Worm (Caenorhabditis elegans) whole organism, L4/young adult: ENCODE measurements around the gene T01H3.2.

ENCODE experiments used
- W03F9.2 ChIP-seq: fragments of 150-350 bp; optimal IDR thresholded peaks from 2 replicates; lab custom pipeline; 2014; ENCODE audit warnings: missing biosample characterization, missing genetic modification characterization
- dao-5 ChIP-seq: sonication (generic microtip); optimal IDR thresholded peaks from 2 replicates; lab custom pipeline; 2016; ENCODE audit warnings: missing genotype, missing genetic modification characterization, moderate library complexity, missing compliant biosample characterization
- him-1 ChIP-seq: sonication (generic microtip); optimal IDR thresholded peaks from 2 replicates; lab custom pipeline; 2016; ENCODE audit warnings: missing genotype, missing genetic modification reagents, missing genetic modification characterization, missing compliant biosample characterization

DNA sequence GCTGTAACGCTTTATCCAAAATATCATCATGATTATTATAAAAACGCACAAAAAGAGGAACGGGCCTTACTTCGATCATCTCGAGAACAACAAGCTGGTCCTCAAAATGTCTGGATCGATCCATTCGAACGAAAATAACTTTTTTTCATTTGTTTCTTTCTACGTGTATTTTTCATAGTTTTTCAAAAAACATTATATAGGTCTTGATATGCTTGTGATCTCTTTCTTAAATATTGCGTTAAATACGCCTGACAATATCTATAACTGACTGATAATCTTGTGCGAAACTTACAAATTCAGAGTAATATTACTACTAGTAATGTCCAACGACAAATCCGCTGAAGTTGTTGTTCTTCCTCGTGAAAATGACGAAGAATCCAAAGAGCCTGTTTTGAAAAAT lies 19.7 kb downstream of the T01H3.2 start, which contains the start of gene sds-22:
- TF ChIP-seq W03F9.2 (no peak), dao-5 (tag; lab: Kevin White, UChicago) (no peak), him-1 (tag; lab: Kevin White, UChicago) (no peak)
